Worm (Caenorhabditis elegans) whole organism, L1 larva: ENCODE results near the gene F59A6.4.

Experiments used
- ceh-82 ChIP-seq, 3 experiments: fragments of 150-350 bp in 1 of 3; sonication (generic microtip) in 2 of 3; optimal IDR thresholded peaks; 2 replicates each; lab custom pipeline; 2014 to 2017; ENCODE audit warnings: missing biosample characterization in 3 of 3, missing genetic modification characterization in 3 of 3
- fos-1 ChIP-seq: fragments of 150-350 bp; optimal IDR thresholded peaks from 2 replicates; lab custom pipeline; 2014; ENCODE audit warnings: missing biosample characterization, missing genetic modification characterization
- grh-1 ChIP-seq: fragments of 200-800 bp; sonication (Bioruptor generic); IDR thresholded peaks from 2 replicates; pipeline ENCODE4 v1.3.6; 2022; ENCODE audit warnings: missing genetic modification reagents, missing genetic modification characterization, missing compliant biosample characterization
- lin-35 ChIP-seq, 2 experiments: fragments of 150-350 bp; optimal IDR thresholded peaks; 2 replicates each; lab custom pipeline; 2014; ENCODE audit warnings: missing biosample characterization in 2 of 2, missing genetic modification characterization in 2 of 2, missing genetic modification reagents in 2 of 2
- lsy-2 ChIP-seq, 2 experiments: fragments of 150-350 bp; optimal IDR thresholded peaks; 2 replicates each; lab custom pipeline; 2014; ENCODE audit warnings: missing biosample characterization in 2 of 2, missing genetic modification characterization in 2 of 2
- zip-4 ChIP-seq: fragments of 200-800 bp; sonication (Bioruptor generic); optimal IDR thresholded peaks from 2 replicates; lab custom pipeline; 2018; ENCODE audit warnings: mild to moderate bottlenecking, missing genetic modification characterization, moderate library complexity, missing compliant biosample characterization

DNA sequence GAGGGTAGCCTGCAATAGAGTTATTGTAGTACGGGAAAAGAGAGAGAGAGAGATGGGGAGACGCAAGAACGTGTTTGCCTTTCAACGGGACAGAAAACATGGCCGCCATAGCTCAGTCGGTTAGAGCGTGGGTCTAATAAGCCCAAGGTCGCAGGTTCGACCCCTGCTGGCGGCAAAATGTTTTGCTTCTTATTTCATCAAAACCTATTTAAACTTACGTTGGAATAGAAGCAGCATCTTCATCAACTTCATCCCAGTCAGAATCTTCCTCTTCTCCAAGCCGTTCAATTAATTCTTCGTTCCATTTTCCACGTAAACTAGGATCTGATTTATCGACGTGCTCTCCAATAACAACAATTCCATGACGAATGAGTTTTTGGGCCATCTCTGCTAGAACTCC lies 27.8 kb downstream of the F59A6.4 start:
- peak; percentile 50 to 73 for TF ChIP-seq lsy-2 (tag; optimal IDR thresholded peaks at IDR 0.05; lab: Kevin White, UChicago)
- TF ChIP-seq fos-1 (tag; lab: Kevin White, UChicago): peak; percentile 55
- TF ChIP-seq zip-4 (GFP tag; lab: Kevin White, UChicago): no peak
- peak in 1 of 3 experiments; percentile 56 for TF ChIP-seq ceh-82 (tag; optimal IDR thresholded peaks at IDR 0.05; lab: Kevin White, UChicago)
- no peak for TF ChIP-seq grh-1 (GFP tag; lab: Robert Waterston, UW)
- peak; percentile 49 to 71 for TF ChIP-seq lin-35 (GFP tag; optimal IDR thresholded peaks at IDR 0.05; lab: Kevin White, UChicago)
